Fruit fly (Drosophila melanogaster) ovary, adult (tissue): Measurements from ENCODE around the gene CG7920.
A peak's percentile ranks its signal among the peaks of the same experiment; 100 is the strongest.

Experiments used
- CG17801 ChIP-seq: fragments of 200-800 bp; optimal IDR thresholded peaks from 2 replicates; lab custom pipeline; 2019; ENCODE audit warnings: missing biosample characterization, mild to moderate bottlenecking, missing genetic modification characterization, moderate library complexity; ENCODE audit not compliant: partially characterized antibody

CG7920 gene

dm6 chr3R:30043139-30043744 is 28.2 kb upstream of the CG7920 start, which contains the start of gene Sry-delta:
Gene Sry-delta, plus strand, starts transcription at chr3R:30043341.
- TF ChIP-seq CG17801 (GFP tag; lab: Kevin White, UChicago) = peak; percentile 68

- TF ChIP-seq CG17801 (GFP tag; lab: Kevin White, UChicago) = no peak
Measured at dm6 chr3R:30040879-30041278, 25.8 kb upstream of the CG7920 start.

dm6 chr3R:30039494-30039893 is 24.4 kb upstream of the CG7920 start, which contains the start of the genes janA, Sry-alpha and Sry-beta:
Gene janA, minus strand, starts transcription at chr3R:30039533.
Gene Sry-alpha, plus strand, starts transcription at chr3R:30039719.
Gene Sry-beta, plus strand, starts transcription at chr3R:30039719.
- no peak for TF ChIP-seq CG17801 (GFP tag; lab: Kevin White, UChicago)

- TF ChIP-seq CG17801 (GFP tag; lab: Kevin White, UChicago) = no peak
Measured at dm6 chr3R:30038628-30039027, 23.5 kb upstream of the CG7920 start, which contains the start of gene janB. Gene janB, minus strand, starts transcription at chr3R:30038728.

- TF ChIP-seq CG17801 (GFP tag; lab: Kevin White, UChicago) = no peak
Measured at dm6 chr3R:30037630-30038029, 22.5 kb upstream of the CG7920 start, which contains the start of gene ocn. Gene ocn, minus strand, starts transcription at chr3R:30037730.

dm6 chr3R:30036609-30037008 is 21.5 kb upstream of the CG7920 start, which contains the start of gene ZIPIC:
Gene ZIPIC, minus strand, starts transcription at chr3R:30036870.
- no peak for TF ChIP-seq CG17801 (GFP tag; lab: Kevin White, UChicago)

- TF ChIP-seq CG17801 (GFP tag; lab: Kevin White, UChicago) = no peak
Measured at dm6 chr3R:30032281-30032680, 17.2 kb upstream of the CG7920 start.

- no peak for TF ChIP-seq CG17801 (GFP tag; lab: Kevin White, UChicago)
Measured at dm6 chr3R:30030061-30030460, 15.0 kb upstream of the CG7920 start.

dm6 chr3R:30023445-30023844 is 8.4 kb upstream of the CG7920 start:
- no peak for TF ChIP-seq CG17801 (GFP tag; lab: Kevin White, UChicago)

dm6 chr3R:30022452-30023028 is 7.5 kb upstream of the CG7920 start, which contains the start of the genes RpS28a and Axn:
Gene RpS28a, minus strand, starts transcription at chr3R:30022648.
Gene Axn, plus strand, starts transcription at chr3R:30022842.
- no peak for TF ChIP-seq CG17801 (GFP tag; lab: Kevin White, UChicago)

- TF ChIP-seq CG17801 (GFP tag; lab: Kevin White, UChicago) = peak; percentile 36
Measured at dm6 chr3R:30021559-30022451, 6.7 kb upstream of the CG7920 start, which contains the start of gene Mgat2. Gene Mgat2, minus strand, starts transcription at chr3R:30022221.

- no peak for TF ChIP-seq CG17801 (GFP tag; lab: Kevin White, UChicago)
Measured at dm6 chr3R:30021009-30021408, 5.9 kb upstream of the CG7920 start.

- TF ChIP-seq CG17801 (GFP tag; lab: Kevin White, UChicago) = no peak
Measured at dm6 chr3R:30014480-30014879, 604 bp downstream of the CG7920 start.

- no peak for TF ChIP-seq CG17801 (GFP tag; lab: Kevin White, UChicago)
Measured at dm6 chr3R:30013909-30014308, 1.2 kb downstream of the CG7920 start.
